Worm (Caenorhabditis elegans) whole organism, L4 larva: Measurements from ENCODE around the gene W06G6.11.
A peak's percentile ranks its signal among the peaks of the same experiment; 100 is the strongest.
"Not testable (repeated sequence)": the region's sequence is repeated elsewhere in the genome, so short reads cannot be mapped to it uniquely, and the experiment has no call there.

ENCODE experiments used
- F37D6.2 ChIP-seq: sonication (generic microtip); optimal IDR thresholded peaks from 2 replicates; lab custom pipeline; 2016; ENCODE audit warnings: mild to moderate bottlenecking, missing genetic modification characterization, missing compliant biosample characterization
- T20F7.1 ChIP-seq: fragments of 200-800 bp; sonication (Bioruptor generic); optimal IDR thresholded peaks from 2 replicates; lab custom pipeline; 2018; ENCODE audit warnings: mild to moderate bottlenecking, missing genetic modification characterization, missing compliant biosample characterization
- Y75B8A.6 ChIP-seq: fragments of 200-800 bp; sonication (Bioruptor generic); IDR thresholded peaks from 2 replicates; pipeline ENCODE4 v1.3.6; 2022; ENCODE audit warnings: missing genetic modification reagents, missing genetic modification characterization, missing compliant biosample characterization
- ZK337.2 ChIP-seq: fragments of 200-800 bp; sonication (Bioruptor generic); IDR thresholded peaks from 2 replicates; pipeline ENCODE4 v1.3.6; 2022; ENCODE audit warnings: missing genetic modification reagents, missing genetic modification characterization, missing compliant biosample characterization
- ZK546.5 ChIP-seq, 2 experiments: sonication (generic microtip); optimal IDR thresholded peaks; 2 replicates each; lab custom pipeline; 2017; ENCODE audit warnings: missing biosample characterization in 2 of 2, missing genetic modification characterization in 2 of 2
- aha-1 ChIP-seq: fragments of 150-350 bp; peaks from one replicate; lab custom pipeline; 2014; ENCODE audit warnings: missing biosample characterization, missing genetic modification characterization
- ama-1 ChIP-seq: fragments of 150-350 bp; optimal IDR thresholded peaks from 2 replicates; lab custom pipeline; 2014; ENCODE audit warnings: inconsistent platforms, mixed read lengths
- attf-4 ChIP-seq: sonication (generic microtip); optimal IDR thresholded peaks from 3 replicates; lab custom pipeline; 2017; ENCODE audit warnings: missing biosample characterization, missing genetic modification characterization
- ceh-20 ChIP-seq: fragments of 200-800 bp; sonication (Bioruptor generic); IDR thresholded peaks from 2 replicates; pipeline ENCODE4 v1.3.6; 2022; ENCODE audit warnings: missing genetic modification reagents, missing genetic modification characterization, missing compliant biosample characterization
- ceh-44 ChIP-seq: fragments of 200-800 bp; sonication (Bioruptor generic); IDR thresholded peaks from 2 replicates; pipeline ENCODE4 v1.3.6; 2022; ENCODE audit warnings: missing genetic modification reagents, missing genetic modification characterization, missing compliant biosample characterization
- ceh-62 ChIP-seq: sonication (generic microtip); optimal IDR thresholded peaks from 2 replicates; lab custom pipeline; 2017; ENCODE audit warnings: missing biosample characterization, missing genetic modification characterization
- ceh-82 ChIP-seq: sonication (generic microtip); optimal IDR thresholded peaks from 2 replicates; lab custom pipeline; 2017; ENCODE audit warnings: missing biosample characterization, missing genetic modification characterization
- cey-2 ChIP-seq: sonication (generic microtip); optimal IDR thresholded peaks from 3 replicates; lab custom pipeline; 2017; ENCODE audit warnings: missing genetic modification characterization, mild to moderate bottlenecking, missing compliant biosample characterization, antibody characterized with exemption, borderline replicate concordance; ENCODE audit not compliant: insufficient read depth
- daf-19 ChIP-seq: fragments of 200-800 bp; sonication (Bioruptor generic); conservative IDR thresholded peaks from 2 replicates; pipeline ENCODE4 v1.3.6; 2022; ENCODE audit warnings: missing genetic modification characterization, missing compliant biosample characterization
- dmd-8 ChIP-seq: fragments of 200-800 bp; sonication (Bioruptor generic); IDR thresholded peaks from 2 replicates; pipeline ENCODE4 v1.3.6; 2022; ENCODE audit warnings: missing genetic modification characterization, missing compliant biosample characterization
- duxl-1 ChIP-seq: sonication (generic microtip); optimal IDR thresholded peaks from 2 replicates; lab custom pipeline; 2016; ENCODE audit warnings: mild to moderate bottlenecking, missing genetic modification characterization, moderate library complexity, missing compliant biosample characterization; ENCODE audit not compliant: poor library complexity
- egl-27 ChIP-seq: sonication (generic microtip); optimal IDR thresholded peaks from 3 replicates; lab custom pipeline; 2017; ENCODE audit warnings: missing biosample characterization, missing genetic modification reagents, missing genetic modification characterization
- fos-1 ChIP-seq: fragments of 150-350 bp; optimal IDR thresholded peaks from 2 replicates; lab custom pipeline; 2014; ENCODE audit warnings: missing biosample characterization, missing genetic modification characterization
- gei-8 ChIP-seq: fragments of 200-800 bp; sonication (Bioruptor generic); optimal IDR thresholded peaks from 2 replicates; lab custom pipeline; 2018; ENCODE audit warnings: mild to moderate bottlenecking, missing genetic modification characterization, missing compliant biosample characterization
- jun-1 ChIP-seq: fragments of 150-350 bp; optimal IDR thresholded peaks from 2 replicates; lab custom pipeline; 2014; ENCODE audit warnings: missing biosample characterization, missing genetic modification reagents, missing genetic modification characterization
- lim-7 ChIP-seq: fragments of 200-800 bp; sonication (Bioruptor generic); IDR thresholded peaks from 2 replicates; pipeline ENCODE4 v1.3.6; 2022; ENCODE audit warnings: missing genetic modification characterization, missing compliant biosample characterization
- lir-3 ChIP-seq: sonication (generic microtip); optimal IDR thresholded peaks from 2 replicates; lab custom pipeline; 2016; ENCODE audit warnings: mild to moderate bottlenecking, missing genetic modification characterization, missing compliant biosample characterization
- lsy-2 ChIP-seq, 2 experiments: fragments of 150-350 bp in 1 of 2; sonication (generic microtip) in 1 of 2; optimal IDR thresholded peaks; 2 replicates each; lab custom pipeline; 2014 to 2017; ENCODE audit warnings: missing biosample characterization in 2 of 2, missing genetic modification characterization in 2 of 2
- mep-1 ChIP-seq: fragments of 150-350 bp; sonication (generic microtip); optimal IDR thresholded peaks from 3 replicates; lab custom pipeline; 2014; ENCODE audit warnings: missing biosample characterization, missing genetic modification characterization
- mxl-3 ChIP-seq: fragments of 200-800 bp; sonication (Bioruptor generic); optimal IDR thresholded peaks from 2 replicates; lab custom pipeline; 2018; ENCODE audit warnings: mild to moderate bottlenecking, missing genetic modification characterization, missing compliant biosample characterization
- nhr-102 ChIP-seq: sonication (generic microtip); optimal IDR thresholded peaks from 2 replicates; lab custom pipeline; 2016; ENCODE audit warnings: mild to moderate bottlenecking, missing genetic modification characterization, moderate library complexity, missing compliant biosample characterization
- nhr-111 ChIP-seq: fragments of 200-800 bp; sonication (Bioruptor generic); optimal IDR thresholded peaks from 2 replicates; lab custom pipeline; 2018; ENCODE audit warnings: mild to moderate bottlenecking, missing genetic modification characterization, missing compliant biosample characterization
- nhr-41 ChIP-seq: fragments of 200-800 bp; sonication (Bioruptor generic); IDR thresholded peaks from 2 replicates; pipeline ENCODE4 v1.3.6; 2022; ENCODE audit warnings: missing genetic modification reagents, missing genetic modification characterization, missing compliant biosample characterization
- nhr-42 ChIP-seq: fragments of 200-800 bp; sonication (Bioruptor generic); IDR thresholded peaks from 2 replicates; pipeline ENCODE4 v1.3.6; 2022; ENCODE audit warnings: missing genetic modification characterization, missing compliant biosample characterization
- rbr-2 ChIP-seq: sonication (generic microtip); optimal IDR thresholded peaks from 2 replicates; lab custom pipeline; 2016; ENCODE audit warnings: missing genotype, missing genetic modification characterization, missing compliant biosample characterization
- saeg-2 ChIP-seq: fragments of 200-800 bp; sonication (Bioruptor generic); IDR thresholded peaks from 2 replicates; pipeline ENCODE4 v1.3.6; 2022; ENCODE audit warnings: missing genetic modification reagents, missing genetic modification characterization, missing compliant biosample characterization
- set-16 ChIP-seq: fragments of 200-800 bp; sonication (Bioruptor generic); IDR thresholded peaks from 2 replicates; pipeline ENCODE4 v1.3.6; 2022; ENCODE audit warnings: missing genetic modification reagents, missing genetic modification characterization, missing compliant biosample characterization
- tag-97 ChIP-seq: fragments of 200-800 bp; sonication (Bioruptor generic); IDR thresholded peaks from 2 replicates; pipeline ENCODE4 v1.3.6; 2022; ENCODE audit warnings: missing genetic modification characterization, missing compliant biosample characterization
- unc-62 ChIP-seq, 3 experiments: fragments of 150-350 bp in 1 of 3; sonication (generic microtip); optimal IDR thresholded peaks in 2 of 3; peaks in 1 of 3; 1 replicate in 1 of 3; 2 replicates in 2 of 3; lab custom pipeline; 2014 to 2017; ENCODE audit warnings: missing biosample characterization in 3 of 3, missing genetic modification characterization in 3 of 3, missing genetic modification reagents in 3 of 3, missing genotype in 1 of 3
- vab-7 ChIP-seq: fragments of 200-800 bp; sonication (Bioruptor generic); IDR thresholded peaks from 2 replicates; pipeline ENCODE4 v1.3.6; 2022; ENCODE audit warnings: missing genetic modification reagents, missing genetic modification characterization, missing compliant biosample characterization
- zfp-3 ChIP-seq: fragments of 200-800 bp; sonication (Bioruptor generic); conservative IDR thresholded peaks from 2 replicates; pipeline ENCODE4 v1.3.6; 2022; ENCODE audit warnings: missing genetic modification reagents, missing genetic modification characterization, missing compliant biosample characterization

The W06G6.11 gene

ce11 chrV:16649200-16649599 is at the start of gene W06G6.11:
Gene W06G6.11 (minus strand): TSS chrV:16649300.
- not testable (repeated sequence) for TF ChIP-seq unc-62 (GFP tag; optimal IDR thresholded peaks at IDR 0.05 in 1 of 2; lab: Kevin White, UChicago); unc-62 (tag; optimal IDR thresholded peaks at IDR 0.05; lab: Kevin White, UChicago); ceh-82 (tag; lab: Kevin White, UChicago); duxl-1

ce11 chrV:16697178-16697577 is 48.1 kb upstream of the W06G6.11 start, which contains the start of gene srw-41:
Gene srw-41 (plus strand): TSS chrV:16697478.
- TF ChIP-seq aha-1 (tag; lab: Kevin White, UChicago) = peak; percentile 23
- TF ChIP-seq fos-1 (tag; lab: Kevin White, UChicago) = no peak

- TF ChIP-seq aha-1 (tag; lab: Kevin White, UChicago) (peak; percentile 71), mep-1 (tag; lab: Kevin White, UChicago) (no peak)
- TF ChIP-seq, all 104 proteins: peak for 1
Observed at ce11 chrV:16695499-16695898, 46.4 kb upstream of the W06G6.11 start.

ce11 chrV:16694538-16694937 is 45.4 kb upstream of the W06G6.11 start, which contains the start of gene srz-101:
Gene srz-101 (plus strand): TSS chrV:16694838.
- no peak for TF ChIP-seq gei-8 (GFP tag; lab: Kevin White, UChicago)
- no peak for TF ChIP-seq ceh-20 (GFP tag; lab: Robert Waterston, UW)
- no peak for TF ChIP-seq tag-97 (GFP tag; lab: Robert Waterston, UW)
- TF ChIP-seq, all 104 proteins: peak for 0

- no peak for TF ChIP-seq vab-7 (GFP tag; lab: Robert Waterston, UW)
- no peak for TF ChIP-seq saeg-2
- TF ChIP-seq cey-2 (tag; lab: Kevin White, UChicago) = no peak
- no peak for TF ChIP-seq ceh-62
- no peak for TF ChIP-seq nhr-41 (GFP tag; lab: Robert Waterston, UW)
- no peak for TF ChIP-seq unc-62 (GFP tag; optimal IDR thresholded peaks at IDR 0.05 in 1 of 2; lab: Kevin White, UChicago)
- no peak for TF ChIP-seq unc-62 (tag; optimal IDR thresholded peaks at IDR 0.05; lab: Kevin White, UChicago)
- TF ChIP-seq ceh-44 (GFP tag; lab: Robert Waterston, UW) = no peak
- no peak for TF ChIP-seq rbr-2 (tag; lab: Kevin White, UChicago)
- TF ChIP-seq ama-1 = no peak
- no peak for TF ChIP-seq lsy-2 (tag; optimal IDR thresholded peaks at IDR 0.05; lab: Kevin White, UChicago)
Observed at ce11 chrV:16693732-16694131, 44.6 kb upstream of the W06G6.11 start, which contains the start of gene srw-42. Gene srw-42 (minus strand): TSS chrV:16693832.

ce11 chrV:16692988-16693387 is 43.9 kb upstream of the W06G6.11 start:
- TF ChIP-seq mxl-3 (GFP tag; lab: Kevin White, UChicago) (no peak), T20F7.1 (GFP tag; lab: Kevin White, UChicago) (no peak), set-16 (GFP tag; lab: Robert Waterston, UW) (peak; percentile 92)

- TF ChIP-seq dmd-8 (GFP tag; lab: Robert Waterston, UW) = no peak
- no peak for TF ChIP-seq tag-97 (GFP tag; lab: Robert Waterston, UW)
- no peak for TF ChIP-seq attf-4 (tag; lab: Kevin White, UChicago)
Observed at ce11 chrV:16687227-16687626, 38.1 kb upstream of the W06G6.11 start, which contains the start of gene srz-102. Gene srz-102 (plus strand): TSS chrV:16687527.

ce11 chrV:16685725-16686124 is 36.6 kb upstream of the W06G6.11 start, which contains the start of gene srw-43:
Gene srw-43 (plus strand): TSS chrV:16686025.
- TF ChIP-seq nhr-102 (tag; lab: Kevin White, UChicago) (no peak), daf-19 (GFP tag; lab: Robert Waterston, UW) (no peak), T20F7.1 (GFP tag; lab: Kevin White, UChicago) (no peak), unc-62 (GFP tag; optimal IDR thresholded peaks at IDR 0.05 in 1 of 2; lab: Kevin White, UChicago) (no peak), unc-62 (tag; optimal IDR thresholded peaks at IDR 0.05; lab: Kevin White, UChicago) (no peak), ZK546.5 (tag; optimal IDR thresholded peaks at IDR 0.05; lab: Kevin White, UChicago) (no peak), egl-27 (tag; lab: Kevin White, UChicago) (no peak), lim-7 (GFP tag; lab: Robert Waterston, UW) (no peak), lir-3 (tag; lab: Kevin White, UChicago) (no peak), attf-4 (tag; lab: Kevin White, UChicago) (no peak), Y75B8A.6 (no peak), F37D6.2 (no peak), nhr-42 (no peak), ZK337.2 (GFP tag; lab: Robert Waterston, UW) (no peak), fos-1 (tag; lab: Kevin White, UChicago) (no peak), jun-1 (tag; lab: Kevin White, UChicago) (no peak), zfp-3 (GFP tag; lab: Robert Waterston, UW) (no peak), nhr-111 (GFP tag; lab: Kevin White, UChicago) (no peak)
